Worm (Caenorhabditis elegans): ENCODE data around the gene D1014.13.

- TF ChIP-seq ztf-6 (GFP tag; IDR thresholded peaks at IDR 0.05) (no peak), let-526 (GFP tag; IDR thresholded peaks at IDR 0.05) (no peak), pha-4 (tag; optimal IDR thresholded peaks at IDR 0.05) (no peak), nfya-2 (GFP tag; IDR thresholded peaks at IDR 0.05) (no peak), F23B12.7 (tag; optimal IDR thresholded peaks at IDR 0.05; ENCODE audit: insufficient read depth) (no peak)
Observed at ce11 chrV:8129719-8130118, 15.7 kb upstream of the D1014.13 start.
